Worm (Caenorhabditis elegans): ENCODE results near the gene srh-195.
A peak's percentile ranks its signal among the peaks of the same experiment; 100 is the strongest.

srh-195 gene

ce11 chrII:2093456-2093926 lies 23.2 kb downstream of the srh-195 start, which contains the start of gene fbxb-37:
Gene fbxb-37 (minus strand): TSS chrII:2093876.
- TF ChIP-seq skn-1 (tag; optimal IDR thresholded peaks at IDR 0.05), result no peak

DNA sequence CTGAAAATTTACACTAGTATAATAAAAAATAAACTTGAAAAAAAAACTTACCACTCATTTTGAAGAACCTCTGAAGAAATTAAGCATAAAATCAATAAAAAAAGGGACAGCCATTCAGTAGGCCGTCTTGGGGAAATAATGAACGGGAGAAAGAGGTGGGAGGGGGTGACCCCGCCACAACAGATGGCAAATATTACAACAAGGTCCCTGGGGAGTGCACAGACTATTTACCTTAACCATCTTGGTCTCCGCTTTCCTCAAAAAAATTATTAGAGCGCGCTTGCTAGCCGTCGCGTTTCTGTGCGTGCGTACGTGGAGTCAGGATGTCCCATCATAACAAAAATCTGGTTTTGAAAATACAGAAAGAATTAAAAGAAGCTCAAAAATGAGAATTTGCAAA lies 24.7 kb downstream of the srh-195 start, which contains the start of gene T16A1.10:
T16A1.10 (minus strand) TSS at position 123 of the 400 bp plus-strand sequence.
- TF ChIP-seq nhr-25 (tag; optimal IDR thresholded peaks at IDR 0.05), result no peak
- no peak for TF ChIP-seq nhr-11 (tag; optimal IDR thresholded peaks at IDR 0.05)
- no peak for TF ChIP-seq ztf-1 (GFP tag; conservative IDR thresholded peaks at IDR 0.05)
- TF ChIP-seq elt-1 (tag; optimal IDR thresholded peaks at IDR 0.05), result no peak
- no peak for TF ChIP-seq unc-39 (tag; optimal IDR thresholded peaks at IDR 0.05)
- no peak for TF ChIP-seq lin-39 (tag; optimal IDR thresholded peaks at IDR 0.05)
- no peak for TF ChIP-seq skn-1 (tag; optimal IDR thresholded peaks at IDR 0.05)
- TF ChIP-seq nhr-10 (tag; optimal IDR thresholded peaks at IDR 0.05), result no peak
- no peak for TF ChIP-seq nhr-77 (tag; optimal IDR thresholded peaks at IDR 0.05)
- TF ChIP-seq ztf-11 (tag; optimal IDR thresholded peaks at IDR 0.05), result no peak

- no peak for TF ChIP-seq nhr-10 (tag; optimal IDR thresholded peaks at IDR 0.05)
- TF ChIP-seq zag-1 (tag; optimal IDR thresholded peaks at IDR 0.05), result no peak
- TF ChIP-seq mbf-1 (tag; optimal IDR thresholded peaks at IDR 0.05), result no peak
- no peak for TF ChIP-seq F13H6.1 (tag; optimal IDR thresholded peaks at IDR 0.05)
- no peak for TF ChIP-seq alr-1 (tag; optimal IDR thresholded peaks at IDR 0.05)
- no peak for TF ChIP-seq elt-3 (tag; optimal IDR thresholded peaks at IDR 0.05)
- no peak for TF ChIP-seq snpc-4 (tag; optimal IDR thresholded peaks at IDR 0.05)
- TF ChIP-seq blmp-1 (tag; optimal IDR thresholded peaks at IDR 0.05; ENCODE audit: insufficient read depth), result no peak
- TF ChIP-seq nhr-129 (tag; optimal IDR thresholded peaks at IDR 0.05), result no peak
- TF ChIP-seq gmeb-1 (tag; optimal IDR thresholded peaks at IDR 0.05), result peak; percentile 22
- TF ChIP-seq fos-1 (tag; optimal IDR thresholded peaks at IDR 0.05), result peak; percentile 94
- no peak for TF ChIP-seq ztf-4 (tag; optimal IDR thresholded peaks at IDR 0.05)
- TF ChIP-seq sem-4 (tag; optimal IDR thresholded peaks at IDR 0.05), result no peak
- TF ChIP-seq mdl-1 (tag; optimal IDR thresholded peaks at IDR 0.05), result no peak
These were observed 26.1 kb downstream of the srh-195 start, which contains the start of gene trpl-5 for ce11 chrII:2090605-2091004. Gene trpl-5 (minus strand): TSS chrII:2090636.

DNA sequence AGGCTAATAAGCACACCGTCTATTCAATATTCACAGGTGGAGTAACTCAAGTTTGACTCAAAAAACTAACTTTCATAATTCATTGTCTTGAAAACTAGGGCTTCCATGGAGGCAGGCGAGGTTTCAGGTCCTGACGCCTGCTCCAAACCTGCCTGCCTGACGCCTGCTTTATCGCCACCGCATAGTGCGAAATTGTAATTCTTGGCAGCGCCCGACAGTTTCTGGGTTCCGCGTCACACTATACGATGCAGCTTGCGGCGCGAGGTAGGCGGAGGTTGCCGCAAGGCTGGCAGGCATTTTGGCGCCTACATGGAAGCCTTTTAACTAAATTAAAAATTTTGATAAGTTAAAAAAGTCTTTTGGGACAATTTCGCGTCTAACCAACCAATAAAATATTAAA lies 29.5 kb downstream of the srh-195 start:
- TF ChIP-seq nhr-25 (tag; optimal IDR thresholded peaks at IDR 0.05) (no peak), ceh-16 (tag; optimal IDR thresholded peaks at IDR 0.05) (no peak), elt-1 (tag; optimal IDR thresholded peaks at IDR 0.05) (no peak), ztf-11 (tag; optimal IDR thresholded peaks at IDR 0.05) (no peak), unc-62 (GFP tag; optimal IDR thresholded peaks at IDR 0.05) (no peak), crh-2 (tag; optimal IDR thresholded peaks at IDR 0.05) (no peak), sma-3 (GFP tag; optimal IDR thresholded peaks at IDR 0.05) (no peak), nhr-11 (tag; optimal IDR thresholded peaks at IDR 0.05) (no peak), nhr-237 (tag; optimal IDR thresholded peaks at IDR 0.05) (no peak), nhr-23 (tag; optimal IDR thresholded peaks at IDR 0.05) (no peak), fos-1 (tag; optimal IDR thresholded peaks at IDR 0.05) (no peak), ztf-1 (GFP tag; conservative IDR thresholded peaks at IDR 0.05) (no peak), mdl-1 (tag; optimal IDR thresholded peaks at IDR 0.05) (no peak), lin-11 (tag; optimal IDR thresholded peaks at IDR 0.05) (no peak), nhr-6 (tag; optimal IDR thresholded peaks at IDR 0.05) (no peak)

ce11 chrII:2083726-2084179 lies 32.9 kb downstream of the srh-195 start, which contains the start of the genes T16A1.5 and fbxc-49:
Gene T16A1.5 (minus strand): TSS chrII:2083826.
Gene fbxc-49 (plus strand): TSS chrII:2084129.
- TF ChIP-seq ZK546.5 (tag; optimal IDR thresholded peaks at IDR 0.05) (no peak), ztf-4 (tag; optimal IDR thresholded peaks at IDR 0.05) (no peak), nhr-129 (tag; optimal IDR thresholded peaks at IDR 0.05) (no peak), egl-27 (tag; optimal IDR thresholded peaks at IDR 0.05) (no peak), zag-1 (tag; optimal IDR thresholded peaks at IDR 0.05) (no peak), nhr-77 (tag; optimal IDR thresholded peaks at IDR 0.05) (no peak), gmeb-1 (tag; optimal IDR thresholded peaks at IDR 0.05) (no peak), lin-13 (GFP tag; optimal IDR thresholded peaks at IDR 0.05) (no peak), fos-1 (tag; optimal IDR thresholded peaks at IDR 0.05) (no peak), elt-3 (tag; optimal IDR thresholded peaks at IDR 0.05) (no peak), ztf-1 (GFP tag; conservative IDR thresholded peaks at IDR 0.05) (no peak), lin-11 (tag; optimal IDR thresholded peaks at IDR 0.05) (no peak), Y55F3AM.14 (GFP tag; optimal IDR thresholded peaks at IDR 0.05) (no peak), nhr-12 (tag; optimal IDR thresholded peaks at IDR 0.05) (no peak), nhr-11 (tag; optimal IDR thresholded peaks at IDR 0.05) (no peak), skn-1 (tag; optimal IDR thresholded peaks at IDR 0.05) (no peak), dmd-4 (tag; optimal IDR thresholded peaks at IDR 0.05) (no peak), sem-4 (tag; optimal IDR thresholded peaks at IDR 0.05) (no peak)
